Worm (Caenorhabditis elegans) whole organism, L3 larva: Measurements from ENCODE around the gene C30G7.3.

Experiments
- ZK546.5 ChIP-seq: sonication (generic microtip); optimal IDR thresholded peaks from 2 replicates; lab custom pipeline; 2017; ENCODE audit warnings: missing biosample characterization, missing genetic modification characterization
- ceh-9 ChIP-seq: sonication (generic microtip); optimal IDR thresholded peaks from 2 replicates; lab custom pipeline; 2018; ENCODE audit warnings: missing biosample characterization, missing genetic modification characterization
- jun-1 ChIP-seq: fragments of 150-350 bp; optimal IDR thresholded peaks from 2 replicates; lab custom pipeline; 2014; ENCODE audit warnings: missing biosample characterization, missing genetic modification reagents, missing genetic modification characterization
- mdl-1 ChIP-seq: fragments of 150-350 bp; optimal IDR thresholded peaks from 2 replicates; lab custom pipeline; 2014; ENCODE audit warnings: missing biosample characterization, missing genetic modification characterization
- nfya-1 ChIP-seq: sonication (generic microtip); optimal IDR thresholded peaks from 2 replicates; lab custom pipeline; 2017; ENCODE audit warnings: missing genetic modification characterization, mild to moderate bottlenecking, missing compliant biosample characterization, antibody characterized with exemption, moderate library complexity; ENCODE audit not compliant: insufficient read depth
- nhr-23 ChIP-seq: fragments of 150-350 bp; optimal IDR thresholded peaks from 2 replicates; lab custom pipeline; 2014; ENCODE audit warnings: missing biosample characterization, missing genetic modification reagents, missing genetic modification characterization
- pqm-1 ChIP-seq: fragments of 150-350 bp; optimal IDR thresholded peaks from 2 replicates; lab custom pipeline; 2017; ENCODE audit warnings: missing biosample characterization, missing genetic modification characterization, inconsistent platforms
- snpc-4 ChIP-seq: fragments of 150-350 bp; optimal IDR thresholded peaks from 2 replicates; lab custom pipeline; 2014; ENCODE audit warnings: missing biosample characterization, missing genetic modification characterization
- tbx-2 ChIP-seq: sonication (generic microtip); optimal IDR thresholded peaks from 2 replicates; lab custom pipeline; 2016; ENCODE audit warnings: mild to moderate bottlenecking, missing genetic modification characterization, missing compliant biosample characterization
- zag-1 ChIP-seq: fragments of 150-350 bp; optimal IDR thresholded peaks from 2 replicates; lab custom pipeline; 2014; ENCODE audit warnings: missing biosample characterization, missing genetic modification characterization

ce11 chrV:14915599-14915998 is 29.9 kb downstream of the C30G7.3 start, which contains the start of gene H12D21.11:
- TF ChIP-seq tbx-2 (tag; lab: Kevin White, UChicago) (no peak), ceh-9 (no peak), jun-1 (tag; lab: Kevin White, UChicago) (no peak), ZK546.5 (tag; lab: Kevin White, UChicago) (no peak), nhr-23 (no peak), pqm-1 (tag; lab: Kevin White, UChicago) (no peak), nfya-1 (tag; lab: Kevin White, UChicago) (no peak), snpc-4 (tag; lab: Kevin White, UChicago) (no peak), mdl-1 (tag; lab: Kevin White, UChicago) (no peak), zag-1 (tag; lab: Kevin White, UChicago) (no peak)
